Worm (Caenorhabditis elegans) whole organism, early embryonic: ENCODE data around the gene ttr-37.

Experiments
- B0310.2 ChIP-seq: sonication (generic microtip); optimal IDR thresholded peaks from 2 replicates; lab custom pipeline; 2016; ENCODE audit warnings: mild to moderate bottlenecking, missing genetic modification characterization, missing compliant biosample characterization
- F13C5.2 ChIP-seq: sonication (generic microtip); optimal IDR thresholded peaks from 2 replicates; lab custom pipeline; 2017; ENCODE audit warnings: mild to moderate bottlenecking, missing genetic modification characterization, inconsistent platforms, missing compliant biosample characterization
- aly-1 ChIP-seq: sonication (generic microtip); optimal IDR thresholded peaks from 2 replicates; lab custom pipeline; 2016; ENCODE audit warnings: missing genetic modification characterization, missing compliant biosample characterization
- ama-1 ChIP-seq: fragments of 150-350 bp; optimal IDR thresholded peaks from 2 replicates; lab custom pipeline; 2014
- ceh-13 ChIP-seq: fragments of 200-800 bp; sonication (Bioruptor generic); optimal IDR thresholded peaks from 2 replicates; lab custom pipeline; 2018; ENCODE audit warnings: mild to moderate bottlenecking, missing genetic modification characterization, missing compliant biosample characterization
- ceh-36 ChIP-seq: sonication (generic microtip); optimal IDR thresholded peaks from 2 replicates; lab custom pipeline; 2016; ENCODE audit warnings: missing genetic modification characterization, inconsistent platforms, missing compliant biosample characterization
- ets-7 ChIP-seq: sonication (generic microtip); optimal IDR thresholded peaks from 2 replicates; lab custom pipeline; 2016; ENCODE audit warnings: missing genotype, missing genetic modification characterization, missing compliant biosample characterization
- flt-1 ChIP-seq: fragments of 200-800 bp; sonication (Bioruptor generic); IDR thresholded peaks from 2 replicates; pipeline ENCODE4 v1.3.6; 2022; ENCODE audit warnings: missing genetic modification characterization, missing compliant biosample characterization
- hmbx-1 ChIP-seq: sonication (generic microtip); optimal IDR thresholded peaks from 2 replicates; lab custom pipeline; 2016; ENCODE audit warnings: mild to moderate bottlenecking, missing genetic modification characterization, missing compliant biosample characterization
- hmg-4 ChIP-seq: fragments of 200-800 bp; sonication (Bioruptor generic); optimal IDR thresholded peaks from 2 replicates; lab custom pipeline; 2018; ENCODE audit warnings: mild to moderate bottlenecking, missing genetic modification characterization, missing compliant biosample characterization
- hnd-1 ChIP-seq: sonication (generic microtip); optimal IDR thresholded peaks from 2 replicates; lab custom pipeline; 2016; ENCODE audit warnings: missing genetic modification characterization, missing compliant biosample characterization
- pes-1 ChIP-seq: fragments of 200-800 bp; sonication (Bioruptor generic); IDR thresholded peaks from 2 replicates; pipeline ENCODE4 v1.3.6; 2022; ENCODE audit warnings: missing genetic modification reagents, missing genetic modification characterization, missing compliant biosample characterization
- scrt-1 ChIP-seq: fragments of 200-800 bp; sonication (Bioruptor generic); IDR thresholded peaks from 2 replicates; pipeline ENCODE4 v1.3.6; 2022; ENCODE audit warnings: missing genetic modification characterization, missing compliant biosample characterization
- sea-1 ChIP-seq: fragments of 200-800 bp; sonication (Bioruptor generic); conservative IDR thresholded peaks from 2 replicates; pipeline ENCODE4 v1.3.6; 2022; ENCODE audit warnings: missing genetic modification characterization, missing compliant biosample characterization
- tbx-11 ChIP-seq: fragments of 200-800 bp; sonication (Bioruptor generic); IDR thresholded peaks from 2 replicates; pipeline ENCODE4 v1.3.6; 2022; ENCODE audit warnings: missing genetic modification characterization, missing compliant biosample characterization
- tbx-37 ChIP-seq: fragments of 200-800 bp; sonication (Bioruptor generic); conservative IDR thresholded peaks from 2 replicates; pipeline ENCODE4 v1.3.6; 2022; ENCODE audit warnings: missing genetic modification reagents, missing genetic modification characterization, missing compliant biosample characterization
- tra-4 ChIP-seq: sonication (generic microtip); optimal IDR thresholded peaks from 2 replicates; lab custom pipeline; 2017; ENCODE audit warnings: missing genetic modification characterization, missing compliant biosample characterization

The ttr-37 gene

DNA sequence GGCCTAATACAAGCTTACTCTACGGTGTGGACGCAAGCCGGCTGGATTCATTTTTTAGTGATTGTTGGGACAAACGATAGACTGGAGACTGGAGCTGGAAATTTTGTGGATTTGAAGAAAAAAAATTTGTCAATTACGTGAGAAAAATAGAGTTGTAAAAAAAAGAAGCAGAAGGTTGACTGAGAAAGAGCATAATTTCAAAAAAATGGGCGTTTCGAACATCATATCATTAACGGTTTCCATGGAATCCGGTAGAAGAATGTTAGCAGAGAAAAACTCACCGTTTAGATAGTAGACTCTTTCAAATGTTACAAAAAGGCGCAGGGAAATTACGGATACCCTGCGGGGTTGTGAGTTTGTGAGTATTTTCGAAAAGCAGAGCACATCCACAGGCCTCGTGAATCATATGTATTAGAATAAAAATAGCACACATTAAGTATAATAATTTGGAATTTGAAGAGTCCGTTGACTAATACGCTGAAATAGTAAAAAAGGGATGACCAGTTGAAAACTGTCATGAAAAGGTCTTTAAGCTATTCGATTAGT, 33.8 kb upstream of the ttr-37 start, which contains the start of gene F56C3.7:
TSS of gene F56C3.7 (minus strand) at position 51 of the 546 bp plus-strand sequence.
- TF ChIP-seq hnd-1 (tag; lab: Kevin White, UChicago) (no peak), hmbx-1 (tag; lab: Kevin White, UChicago) (no peak), hmg-4 (GFP tag; lab: Kevin White, UChicago) (no peak), tbx-11 (GFP tag; lab: Robert Waterston, UW) (no peak), scrt-1 (GFP tag; lab: Robert Waterston, UW) (no peak), F13C5.2 (tag; lab: Kevin White, UChicago) (no peak)

DNA sequence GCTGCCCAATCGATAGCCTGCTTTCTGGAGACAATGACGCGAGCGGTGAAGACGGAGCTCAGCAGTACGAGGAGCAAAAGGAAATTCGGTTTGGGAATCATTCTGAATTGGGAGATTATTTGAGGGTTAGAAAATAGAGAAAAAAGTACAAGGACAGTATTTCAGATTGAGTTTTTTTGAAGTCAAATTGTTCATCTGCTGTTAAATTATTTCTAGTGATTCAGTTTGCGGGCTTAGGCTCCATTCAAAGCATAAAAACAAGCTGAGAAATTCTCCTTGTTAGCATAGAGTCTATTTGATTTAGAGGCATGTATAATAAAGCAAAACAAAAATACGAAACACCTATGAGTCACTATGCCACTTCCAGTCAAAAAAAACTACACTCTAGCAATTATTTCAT, 30.4 kb upstream of the ttr-37 start, which contains the start of gene dgn-2:
TSS of gene dgn-2 (minus strand) at position 101 of the 400 bp plus-strand sequence.
- TF ChIP-seq pes-1 (GFP tag; lab: Robert Waterston, UW) (no peak), B0310.2 (tag; lab: Kevin White, UChicago) (no peak), ceh-36 (tag; lab: Kevin White, UChicago) (no peak), aly-1 (tag; lab: Kevin White, UChicago) (no peak), ceh-13 (GFP tag; lab: Kevin White, UChicago) (no peak), hmbx-1 (tag; lab: Kevin White, UChicago) (no peak)

DNA sequence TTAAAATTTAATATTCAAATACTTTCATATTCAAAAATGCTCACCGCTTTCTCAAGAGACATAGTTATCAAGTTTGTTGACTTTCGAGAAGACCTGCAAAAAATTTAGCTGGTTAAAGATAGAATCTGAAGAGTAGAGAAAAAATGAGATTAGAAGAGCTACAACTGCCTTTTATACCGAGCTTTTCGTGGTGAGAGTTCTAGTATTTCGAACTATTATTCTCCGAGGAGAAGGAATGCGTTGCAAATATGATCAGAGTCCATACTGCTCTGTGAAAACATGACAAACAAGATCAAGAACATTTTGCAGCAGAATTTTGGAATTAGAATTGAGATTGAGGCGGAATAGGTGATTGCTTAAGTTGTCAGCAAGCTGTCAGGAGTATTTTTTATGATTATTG, 23.7 kb upstream of the ttr-37 start, which contains the start of gene F56C3.4:
TSS of gene F56C3.4 (minus strand) at position 101 of the 400 bp plus-strand sequence.
- TF ChIP-seq hnd-1 (tag; lab: Kevin White, UChicago) (no peak), flt-1 (no peak), ama-1 (lab: Kevin White, UChicago) (no peak), hmg-4 (GFP tag; lab: Kevin White, UChicago) (no peak), B0310.2 (tag; lab: Kevin White, UChicago) (no peak), sea-1 (no peak), ceh-13 (GFP tag; lab: Kevin White, UChicago) (no peak), tbx-37 (GFP tag; lab: Robert Waterston, UW) (no peak)

- TF ChIP-seq B0310.2 (tag; lab: Kevin White, UChicago) (no peak), scrt-1 (GFP tag; lab: Robert Waterston, UW) (no peak), ama-1 (lab: Kevin White, UChicago) (no peak), sea-1 (no peak)
These were observed 21.3 kb upstream of the ttr-37 start, which contains the start of gene F56C3.3 for ce11 chrX:1358295-1358694. Gene F56C3.3 (minus strand): TSS chrX:1358395.

DNA sequence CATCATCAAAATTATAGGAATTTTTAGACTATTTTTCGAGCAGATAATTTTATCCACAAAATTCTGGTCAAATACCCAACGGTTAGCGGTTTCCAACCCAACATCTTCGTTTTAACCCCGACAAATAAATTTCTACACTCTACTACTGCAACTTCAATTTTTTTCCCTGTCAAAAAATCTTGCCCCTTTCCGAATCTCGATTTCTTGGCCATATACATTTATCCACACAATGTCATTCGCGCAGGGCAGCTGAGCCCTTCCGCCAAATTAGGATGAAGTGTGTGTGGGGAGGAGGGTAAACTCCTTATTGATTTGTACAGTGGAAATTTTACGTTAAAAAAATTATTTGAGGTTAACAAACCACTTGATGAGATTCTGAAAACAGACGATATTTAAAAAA, 7.8 kb upstream of the ttr-37 start:
- TF ChIP-seq tbx-11 (GFP tag; lab: Robert Waterston, UW): no peak
- TF ChIP-seq ets-7 (tag; lab: Kevin White, UChicago): no peak
- TF ChIP-seq tbx-37 (GFP tag; lab: Robert Waterston, UW): peak; percentile 39; the same call in 1 of the 2 replicates
- peak; percentile 59 for TF ChIP-seq hmg-4 (GFP tag; lab: Kevin White, UChicago)
- TF ChIP-seq B0310.2 (tag; lab: Kevin White, UChicago): no peak
- TF ChIP-seq aly-1 (tag; lab: Kevin White, UChicago): no peak
- peak; percentile 78 for TF ChIP-seq F13C5.2 (tag; lab: Kevin White, UChicago)
- TF ChIP-seq pes-1 (GFP tag; lab: Robert Waterston, UW): no peak

- TF ChIP-seq B0310.2 (tag; lab: Kevin White, UChicago): no peak
- TF ChIP-seq hmbx-1 (tag; lab: Kevin White, UChicago): no peak
- no peak for TF ChIP-seq pes-1 (GFP tag; lab: Robert Waterston, UW)
- TF ChIP-seq ets-7 (tag; lab: Kevin White, UChicago): no peak
- no peak for TF ChIP-seq hnd-1 (tag; lab: Kevin White, UChicago)
- TF ChIP-seq ceh-13 (GFP tag; lab: Kevin White, UChicago): no peak
- TF ChIP-seq ceh-36 (tag; lab: Kevin White, UChicago): no peak
- TF ChIP-seq tbx-37 (GFP tag; lab: Robert Waterston, UW): no peak
- no peak for TF ChIP-seq ama-1 (lab: Kevin White, UChicago)
- TF ChIP-seq flt-1: no peak
- TF ChIP-seq F13C5.2 (tag; lab: Kevin White, UChicago): no peak
- no peak for TF ChIP-seq tra-4 (tag; lab: Kevin White, UChicago)
- no peak for TF ChIP-seq scrt-1 (GFP tag; lab: Robert Waterston, UW)
- no peak for TF ChIP-seq aly-1 (tag; lab: Kevin White, UChicago)
- TF ChIP-seq hmg-4 (GFP tag; lab: Kevin White, UChicago): no peak
These were observed 7.3 kb upstream of the ttr-37 start, which contains the start of gene ins-39 for ce11 chrX:1344321-1344720. Gene ins-39 (minus strand): TSS chrX:1344421.

DNA sequence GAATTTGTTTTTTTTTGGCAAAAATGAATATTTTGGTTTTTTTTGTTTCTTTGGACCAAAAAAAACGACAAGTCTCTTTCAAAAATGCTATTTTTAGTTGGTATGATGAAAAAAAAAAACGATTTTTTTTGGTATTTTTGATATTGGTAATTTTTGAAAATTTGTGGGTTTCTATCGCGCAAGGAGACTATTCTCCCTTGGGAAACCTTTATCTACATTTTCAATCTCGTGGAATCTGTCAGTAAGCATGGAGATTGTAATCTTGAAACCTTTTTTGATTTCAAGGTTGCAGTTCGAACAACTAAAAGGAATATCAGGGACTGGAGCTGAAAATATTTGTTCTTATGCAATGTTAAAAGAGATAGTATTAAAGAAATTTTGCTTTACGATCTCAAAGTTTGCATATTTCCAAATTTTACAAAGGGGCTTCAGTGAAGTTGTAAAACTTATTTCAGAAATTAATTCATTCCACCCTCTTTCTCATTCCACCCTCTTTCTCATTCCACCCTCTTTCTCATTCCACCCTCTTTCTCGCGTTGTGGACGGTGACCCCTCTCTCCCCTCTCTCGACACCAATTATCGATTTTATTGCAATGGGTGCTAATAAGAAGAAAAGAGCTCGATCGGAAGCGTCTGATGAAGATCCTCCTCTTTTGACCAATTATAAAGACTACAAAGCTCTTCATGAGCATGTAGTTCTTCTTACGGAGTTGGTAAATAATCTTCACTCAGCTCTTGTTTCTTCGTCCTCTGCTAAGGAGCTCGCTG, 2.1 kb upstream of the ttr-37 start:
- TF ChIP-seq hmbx-1 (tag; lab: Kevin White, UChicago) (no peak), F13C5.2 (tag; lab: Kevin White, UChicago) (no peak), pes-1 (GFP tag; lab: Robert Waterston, UW) (no peak), tbx-11 (GFP tag; lab: Robert Waterston, UW) (no peak), flt-1 (no peak), B0310.2 (tag; lab: Kevin White, UChicago) (no peak), hmg-4 (GFP tag; lab: Kevin White, UChicago) (no peak), tra-4 (tag; lab: Kevin White, UChicago) (no peak), ama-1 (lab: Kevin White, UChicago) (no peak), sea-1 (no peak), tbx-37 (GFP tag; lab: Robert Waterston, UW) (no peak), ceh-13 (GFP tag; lab: Kevin White, UChicago) (no peak), aly-1 (tag; lab: Kevin White, UChicago) (no peak), scrt-1 (GFP tag; lab: Robert Waterston, UW) (no peak), ceh-36 (tag; lab: Kevin White, UChicago) (no peak), hnd-1 (tag; lab: Kevin White, UChicago) (no peak), ets-7 (tag; lab: Kevin White, UChicago) (no peak)
